Worm (Caenorhabditis elegans) whole organism, mixed stage, embryonic: ENCODE data around the gene T05A7.13.

Source experiments
- ceh-43 ChIP-seq: fragments of 200-800 bp; sonication (Bioruptor generic); optimal IDR thresholded peaks from 2 replicates; lab custom pipeline; 2018; ENCODE audit warnings: mild to moderate bottlenecking, missing genetic modification characterization, moderate library complexity, missing compliant biosample characterization
- elt-1 ChIP-seq: sonication (generic microtip); optimal IDR thresholded peaks from 2 replicates; lab custom pipeline; 2017; ENCODE audit warnings: missing genetic modification characterization, mild to moderate bottlenecking, missing compliant biosample characterization, antibody characterized with exemption, moderate library complexity, borderline replicate concordance; ENCODE audit not compliant: insufficient read depth
- lin-13 ChIP-seq: fragments of 150-350 bp; optimal IDR thresholded peaks from 2 replicates; lab custom pipeline; 2014; ENCODE audit warnings: missing biosample characterization, missing genetic modification characterization
- snpc-4 ChIP-seq: fragments of 150-350 bp; optimal IDR thresholded peaks from 2 replicates; lab custom pipeline; 2014; ENCODE audit warnings: missing biosample characterization, missing genetic modification characterization
- sptf-1 ChIP-seq: sonication (generic microtip); optimal IDR thresholded peaks from 2 replicates; lab custom pipeline; 2017; ENCODE audit warnings: mild to moderate bottlenecking, missing genetic modification characterization, moderate library complexity, missing compliant biosample characterization
- tbx-8 ChIP-seq: fragments of 200-800 bp; sonication (Bioruptor generic); optimal IDR thresholded peaks from 2 replicates; lab custom pipeline; 2018; ENCODE audit warnings: mild to moderate bottlenecking, missing genetic modification characterization, moderate library complexity, missing compliant biosample characterization

DNA sequence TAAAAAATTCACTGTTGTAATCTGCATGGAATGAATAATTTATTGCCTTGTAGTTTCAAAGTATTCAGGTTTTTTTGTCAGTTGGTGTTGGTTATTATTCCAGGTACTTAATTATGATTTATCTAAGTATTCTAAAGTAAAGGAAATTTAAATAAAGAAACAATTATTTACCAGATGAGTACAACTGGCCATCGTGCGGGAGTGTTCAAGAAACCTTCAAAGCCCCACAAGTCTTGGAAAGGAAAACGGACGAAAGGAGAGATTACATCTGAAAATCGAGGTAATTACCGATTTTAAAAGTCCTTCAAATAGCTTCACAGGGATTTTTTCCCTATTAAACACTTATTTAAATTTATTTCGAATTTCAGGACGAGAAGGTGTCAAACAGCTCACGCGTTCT, 48.9 kb upstream of the T05A7.13 start, which contains the start of gene tag-151:
- TF ChIP-seq snpc-4 (tag; lab: Kevin White, UChicago): no peak
- no peak for TF ChIP-seq tbx-8 (GFP tag; lab: Kevin White, UChicago)
- TF ChIP-seq sptf-1 (tag; lab: Kevin White, UChicago): no peak
- no peak for TF ChIP-seq ceh-43 (GFP tag; lab: Kevin White, UChicago)
- no peak for TF ChIP-seq elt-1 (tag; lab: Kevin White, UChicago)
- no peak for TF ChIP-seq lin-13 (tag; lab: Kevin White, UChicago)
